Worm (Caenorhabditis elegans) whole organism, young adult: Measurements from ENCODE around the gene R193.6.

Experiments used
- B0336.3 ChIP-seq: fragments of 200-800 bp; sonication (Bioruptor generic); IDR thresholded peaks from 2 replicates; pipeline ENCODE4 v1.3.6; 2022; ENCODE audit warnings: missing genetic modification characterization, missing compliant biosample characterization
- D2030.7 ChIP-seq: fragments of 200-800 bp; sonication (Bioruptor generic); IDR thresholded peaks from 2 replicates; pipeline ENCODE4 v1.3.6; 2022; ENCODE audit warnings: missing genetic modification reagents, missing genetic modification characterization, missing compliant biosample characterization
- F55B11.4 ChIP-seq: sonication (generic microtip); optimal IDR thresholded peaks from 2 replicates; lab custom pipeline; 2016; ENCODE audit warnings: missing compliant biosample characterization, missing genetic modification characterization, borderline replicate concordance; ENCODE audit not compliant: insufficient read depth
- ZK185.1 ChIP-seq: sonication (generic microtip); optimal IDR thresholded peaks from 2 replicates; lab custom pipeline; 2016; ENCODE audit warnings: mild to moderate bottlenecking, missing genetic modification characterization, missing compliant biosample characterization; ENCODE audit not compliant: poor library complexity, severe bottlenecking
- aptf-3 ChIP-seq: fragments of 200-800 bp; sonication (Bioruptor generic); IDR thresholded peaks from 2 replicates; pipeline ENCODE4 v1.3.6; 2022; ENCODE audit warnings: missing genetic modification characterization, missing compliant biosample characterization
- ceh-100 ChIP-seq: fragments of 200-800 bp; sonication (Bioruptor generic); IDR thresholded peaks from 2 replicates; pipeline ENCODE4 v1.3.6; 2022; ENCODE audit warnings: missing genetic modification reagents, missing genetic modification characterization, missing compliant biosample characterization
- die-1 ChIP-seq: sonication (generic microtip); optimal IDR thresholded peaks from 2 replicates; lab custom pipeline; 2016; ENCODE audit warnings: missing genotype, mild to moderate bottlenecking, missing genetic modification characterization, missing compliant biosample characterization
- egrh-3 ChIP-seq: fragments of 200-800 bp; sonication (Bioruptor generic); IDR thresholded peaks from 2 replicates; pipeline ENCODE4 v1.3.6; 2022; ENCODE audit warnings: missing genetic modification reagents, missing genetic modification characterization, missing compliant biosample characterization
- hrde-1 ChIP-seq: sonication (generic microtip); optimal IDR thresholded peaks from 2 replicates; lab custom pipeline; 2016; ENCODE audit warnings: missing genetic modification characterization, mild to moderate bottlenecking, missing compliant biosample characterization, moderate library complexity, missing genotype, missing genetic modification reagents, borderline replicate concordance
- madf-10 ChIP-seq: sonication (generic microtip); optimal IDR thresholded peaks from 2 replicates; lab custom pipeline; 2016; ENCODE audit warnings: mild to moderate bottlenecking, missing genetic modification characterization, missing compliant biosample characterization
- nhr-120 ChIP-seq: fragments of 200-800 bp; sonication (Bioruptor generic); IDR thresholded peaks from 2 replicates; pipeline ENCODE4 v1.3.6; 2022; ENCODE audit warnings: missing genetic modification characterization, missing compliant biosample characterization
- snpc-1.1 ChIP-seq: sonication (generic microtip); optimal IDR thresholded peaks from 2 replicates; lab custom pipeline; 2017; ENCODE audit warnings: missing genetic modification characterization, mild to moderate bottlenecking, missing compliant biosample characterization, antibody characterized with exemption, moderate library complexity, missing genotype, missing genetic modification reagents; ENCODE audit not compliant: insufficient read depth
- snpc-4 ChIP-seq, 5 experiments: fragments of 150-350 bp in 1 of 5; sonication (generic microtip) in 4 of 5; optimal IDR thresholded peaks; 2 replicates each; lab custom pipeline; 2014 to 2018; ENCODE audit warnings: missing genetic modification characterization in 5 of 5, missing biosample characterization in 3 of 5, antibody characterized with exemption in 2 of 5, mild to moderate bottlenecking in 2 of 5, missing compliant biosample characterization in 2 of 5, missing genotype in 2 of 5, moderate library complexity in 2 of 5, missing genetic modification reagents in 1 of 5

- TF ChIP-seq madf-10 (no peak), nhr-120 (no peak), ceh-100 (GFP tag; lab: Robert Waterston, UW) (no peak), snpc-4 (GFP tag; optimal IDR thresholded peaks at IDR 0.05; lab: Kevin White, UChicago) (no peak), snpc-4 (tag; optimal IDR thresholded peaks at IDR 0.05; lab: Kevin White, UChicago) (no peak), aptf-3 (GFP tag; lab: Robert Waterston, UW) (no peak), ZK185.1 (tag; lab: Kevin White, UChicago) (no peak), snpc-1.1 (no peak), hrde-1 (tag; lab: Kevin White, UChicago) (no peak), B0336.3 (no peak), egrh-3 (GFP tag; lab: Robert Waterston, UW) (no peak), die-1 (tag; lab: Kevin White, UChicago) (no peak), F55B11.4 (tag; lab: Kevin White, UChicago) (no peak), D2030.7 (GFP tag; lab: Robert Waterston, UW) (no peak)
These were observed 31.4 kb downstream of the R193.6 start, which contains the start of gene hot-8 for ce11 chrX:1179984-1180383.
